In the genomic region with DNA sequence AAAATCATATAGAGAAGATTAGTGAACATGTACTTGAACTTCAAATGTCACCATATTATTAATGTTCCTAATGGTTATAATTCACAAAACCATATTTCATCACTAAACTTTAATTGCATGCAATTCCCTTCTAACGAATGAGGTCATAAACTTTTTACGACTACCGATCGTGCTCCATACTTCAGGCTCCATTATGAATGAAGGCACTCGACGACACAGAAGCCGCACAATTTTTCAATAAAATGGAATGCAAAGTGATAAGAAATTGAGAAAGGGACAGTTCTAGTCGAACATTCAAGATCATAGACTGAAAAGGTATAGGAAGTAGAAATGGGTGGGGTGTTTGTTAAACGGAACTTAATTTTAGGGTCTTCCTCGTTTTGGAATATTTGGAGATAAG, we compare ENCODE assay signal across 3 worm cellular contexts.
TF ChIP-seq lines count a peak whose summit lies in the region.

No protein-coding gene starts in this region.

TF ChIP-seq in whole organism, L3 larva, 47 proteins besides CTCF, POLR2A, EP300 and RAD21:
- TF ChIP-seq unc-62 (GFP tag; optimal IDR thresholded peaks at IDR 0.05; lab: Kevin White, UChicago): no peak
- no peak for TF ChIP-seq nhr-77 (tag; optimal IDR thresholded peaks at IDR 0.05; lab: Kevin White, UChicago)
- TF ChIP-seq elt-2 (tag; optimal IDR thresholded peaks at IDR 0.05; lab: Kevin White, UChicago): peak; percentile 64
- no peak for TF ChIP-seq nfya-1 (tag; optimal IDR thresholded peaks at IDR 0.05; lab: Kevin White, UChicago; ENCODE audit: insufficient read depth)
- TF ChIP-seq mdl-1 (tag; optimal IDR thresholded peaks at IDR 0.05; lab: Kevin White, UChicago): no peak
- TF ChIP-seq skn-1 (tag; optimal IDR thresholded peaks at IDR 0.05; lab: Kevin White, UChicago): no peak
- TF ChIP-seq sea-2 (GFP tag; optimal IDR thresholded peaks at IDR 0.05; lab: Kevin White, UChicago): no peak
- peak; percentile 7 for TF ChIP-seq pqm-1 (tag; optimal IDR thresholded peaks at IDR 0.05; lab: Kevin White, UChicago)
- TF ChIP-seq aly-2 (tag; optimal IDR thresholded peaks at IDR 0.05; lab: Kevin White, UChicago): no peak

TF ChIP-seq in whole organism, L4 larva, 104 proteins besides CTCF, POLR2A, EP300 and RAD21:
- TF ChIP-seq zfp-2 (tag; optimal IDR thresholded peaks at IDR 0.05; lab: Kevin White, UChicago) (no peak), dmd-6 (GFP tag; IDR thresholded peaks at IDR 0.05; lab: Robert Waterston, UW) (peak; percentile 37; the same call in 1 of the 2 replicates), php-3 (GFP tag; IDR thresholded peaks at IDR 0.05; lab: Robert Waterston, UW) (0 out of 2 replicates have a peak, but pooled peaks have one; percentile 13), hlh-11 (tag; optimal IDR thresholded peaks at IDR 0.05; lab: Kevin White, UChicago) (no peak), unc-130 (GFP tag; optimal IDR thresholded peaks at IDR 0.05; lab: Kevin White, UChicago) (no peak), dpl-1 (GFP tag; optimal IDR thresholded peaks at IDR 0.05; lab: Kevin White, UChicago) (no peak), unc-62 (GFP tag; optimal IDR thresholded peaks at IDR 0.05 in 1 of 2; lab: Kevin White, UChicago) (peak in 1 of 2 experiments; percentile 70), unc-62 (tag; optimal IDR thresholded peaks at IDR 0.05; lab: Kevin White, UChicago) (no peak), pqm-1 (tag; optimal IDR thresholded peaks at IDR 0.05; lab: Kevin White, UChicago) (peak; percentile 55)

TF ChIP-seq in whole organism, young adult, 124 proteins besides CTCF, POLR2A, EP300 and RAD21:
- TF ChIP-seq atf-7 (tag; optimal IDR thresholded peaks at IDR 0.05; lab: Kevin White, UChicago) (no peak), hlh-12 (tag; optimal IDR thresholded peaks at IDR 0.05; lab: Kevin White, UChicago) (no peak), nhr-80 (tag; optimal IDR thresholded peaks at IDR 0.05; lab: Kevin White, UChicago) (peak; percentile 32), tbx-9 (tag; optimal IDR thresholded peaks at IDR 0.05; lab: Kevin White, UChicago; ENCODE audit: borderline replicate concordance) (no peak)
